Worm (Caenorhabditis elegans) whole organism, L2 larva: ENCODE results near the gene irld-1.

Experiments used
- egl-27 ChIP-seq: sonication (generic microtip); optimal IDR thresholded peaks from 3 replicates; lab custom pipeline; 2017; ENCODE audit warnings: missing biosample characterization, missing genetic modification reagents, missing genetic modification characterization
- mab-5 ChIP-seq: fragments of 150-350 bp; optimal IDR thresholded peaks from 2 replicates; lab custom pipeline; 2014; ENCODE audit warnings: missing biosample characterization, missing genetic modification characterization
- skn-1 ChIP-seq: sonication (generic microtip); optimal IDR thresholded peaks from 2 replicates; lab custom pipeline; 2017; ENCODE audit warnings: missing biosample characterization, missing genetic modification characterization
- unc-39 ChIP-seq: fragments of 150-350 bp; optimal IDR thresholded peaks from 2 replicates; lab custom pipeline; 2014; ENCODE audit warnings: missing biosample characterization, missing genetic modification characterization

- TF ChIP-seq mab-5 (tag; lab: Kevin White, UChicago) (no peak), skn-1 (tag; lab: Kevin White, UChicago) (no peak), unc-39 (no peak), egl-27 (tag; lab: Kevin White, UChicago) (no peak)
Observed at ce11 chrV:4346799-4347198, 10.2 kb downstream of the irld-1 start, which contains the start of gene mcm-7.
